Worm (Caenorhabditis elegans): ENCODE measurements around the gene ufl-1.

The ufl-1 gene

DNA sequence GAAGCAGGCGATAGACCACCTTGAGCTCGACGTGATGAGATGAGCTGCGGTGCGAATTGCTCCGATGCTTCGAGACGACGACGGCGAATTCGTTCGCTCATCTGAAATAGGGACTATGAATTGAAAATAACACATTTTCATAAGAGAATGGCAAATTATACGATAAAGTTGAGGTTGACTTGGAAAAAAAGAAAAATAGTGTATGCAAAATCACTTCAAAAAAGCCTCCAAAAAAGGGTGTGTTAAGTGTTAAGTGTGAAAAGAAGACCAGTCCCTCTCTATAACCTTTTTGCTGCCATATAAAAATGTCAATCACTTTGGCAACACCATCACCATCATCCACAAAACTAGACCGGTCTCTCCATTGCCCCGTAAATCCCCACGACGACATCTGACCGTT is 49.8 kb downstream of the ufl-1 start, which contains the start of gene prkl-1:
Gene prkl-1, minus strand, starts transcription at position 101 of the 400 bp plus-strand sequence.
- TF ChIP-seq snpc-1.3 (tag; optimal IDR thresholded peaks at IDR 0.05; ENCODE audit: insufficient read depth) (no peak), fkh-3 (tag; optimal IDR thresholded peaks at IDR 0.05) (no peak), tlf-1 (GFP tag; optimal IDR thresholded peaks at IDR 0.05) (no peak)

DNA sequence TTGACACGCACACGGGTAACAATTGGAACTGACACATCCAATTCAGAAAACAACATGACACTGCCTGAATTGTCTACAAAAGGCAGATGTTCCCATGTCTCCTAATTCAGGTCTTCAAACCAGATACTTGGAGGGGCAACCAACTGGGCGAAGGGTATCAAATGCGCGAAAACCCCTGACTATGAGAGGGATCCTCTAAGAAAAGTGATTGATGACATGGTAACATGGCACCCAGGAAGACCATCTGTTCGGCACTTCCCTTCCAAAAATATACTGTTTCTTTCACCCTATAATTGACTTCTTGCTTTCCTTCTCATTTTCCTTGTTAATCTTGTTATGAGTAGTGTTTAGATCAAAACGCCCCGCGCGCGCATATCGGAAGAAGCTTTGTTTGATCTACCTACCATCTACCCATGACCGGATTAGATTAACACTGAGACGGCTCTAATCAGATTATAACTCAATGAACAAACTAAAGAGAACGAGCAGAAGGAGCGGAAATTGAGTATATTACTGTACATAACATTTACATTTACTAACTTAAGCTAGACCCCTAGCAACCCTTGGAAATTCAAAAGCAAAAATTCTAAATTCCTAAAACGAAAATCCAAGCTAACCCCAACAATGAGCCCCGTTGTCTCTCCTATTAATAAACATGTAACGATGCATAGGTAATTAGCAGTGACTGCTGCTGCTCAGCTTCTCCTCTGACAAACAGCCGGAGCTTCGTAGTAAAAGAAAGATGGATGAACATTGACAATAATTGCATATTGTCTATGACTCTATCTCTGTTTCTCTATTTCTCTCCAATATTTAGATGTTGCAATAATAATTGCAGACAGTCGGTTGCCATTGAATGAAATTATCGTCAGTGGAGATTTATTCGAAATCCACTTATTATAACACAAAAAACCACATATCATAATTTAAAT is 51.9 kb downstream of the ufl-1 start:
- TF ChIP-seq tbx-9 (tag; optimal IDR thresholded peaks at IDR 0.05; ENCODE audit: borderline replicate concordance) (no peak), mcd-1 (GFP tag; IDR thresholded peaks at IDR 0.05) (no peak), T07F8.4 (tag; optimal IDR thresholded peaks at IDR 0.05) (no peak), bed-2 (GFP tag; IDR thresholded peaks at IDR 0.05) (no peak), F57A8.1 (GFP tag; optimal IDR thresholded peaks at IDR 0.05) (no peak), mxl-1 (tag; optimal IDR thresholded peaks at IDR 0.05) (no peak), C17E4.6 (GFP tag; IDR thresholded peaks at IDR 0.05) (no peak), mel-28 (tag; optimal IDR thresholded peaks at IDR 0.05; ENCODE audit: borderline replicate concordance) (no peak), B0035.1 (tag; optimal IDR thresholded peaks at IDR 0.05) (no peak), F37B4.10 (GFP tag; IDR thresholded peaks at IDR 0.05) (no peak), unc-62 (GFP tag; optimal IDR thresholded peaks at IDR 0.05) (no peak), ceh-40 (GFP tag; IDR thresholded peaks at IDR 0.05) (no peak), ZK185.1 (tag; optimal IDR thresholded peaks at IDR 0.05; ENCODE audit: poor library complexity, severe bottlenecking) (no peak), chd-7 (tag; optimal IDR thresholded peaks at IDR 0.05) (no peak), atf-7 (tag; optimal IDR thresholded peaks at IDR 0.05) (no peak), lsy-27 (tag; optimal IDR thresholded peaks at IDR 0.05; ENCODE audit: borderline replicate concordance, insufficient read depth) (no peak)

All from whole organism, young adult.